Fruit fly (Drosophila melanogaster): Measurements from ENCODE around the gene CG17328.

dm6 chr2L:16268107-16268539 is 31.6 kb upstream of the CG17328 start:
- TF ChIP-seq lz (GFP tag; optimal IDR thresholded peaks at IDR 0.05) = no peak
- TF ChIP-seq dsx (GFP tag; optimal IDR thresholded peaks at IDR 0.05; ENCODE audit: poor library complexity, severe bottlenecking) = peak; percentile 56
- no peak for TF ChIP-seq Hr38 (GFP tag; optimal IDR thresholded peaks at IDR 0.05)
- TF ChIP-seq Smox (GFP tag; optimal IDR thresholded peaks at IDR 0.05) = no peak
- no peak for TF ChIP-seq ss (GFP tag; optimal IDR thresholded peaks at IDR 0.05)
- TF ChIP-seq Hr39 (GFP tag; optimal IDR thresholded peaks at IDR 0.05) = no peak
- TF ChIP-seq Eip75B (GFP tag; optimal IDR thresholded peaks at IDR 0.05) = no peak
- no peak for TF ChIP-seq Ets21C (GFP tag; optimal IDR thresholded peaks at IDR 0.05)
- TF ChIP-seq Sox102F (GFP tag; optimal IDR thresholded peaks at IDR 0.05) = no peak
- TF ChIP-seq CG8632 (GFP tag; optimal IDR thresholded peaks at IDR 0.05) = no peak
- no peak for TF ChIP-seq Blimp-1 (GFP tag; optimal IDR thresholded peaks at IDR 0.05)
- no peak for TF ChIP-seq Eip93F (GFP tag; optimal IDR thresholded peaks at IDR 0.05)
